Worm (Caenorhabditis elegans) whole organism, L1 larva: Measurements from ENCODE around the gene F09F7.6.

Experiments
- C16A3.4 ChIP-seq: fragments of 150-350 bp; optimal IDR thresholded peaks from 2 replicates; lab custom pipeline; 2014; ENCODE audit warnings: missing biosample characterization, missing genetic modification characterization
- alr-1 ChIP-seq: fragments of 200-800 bp; sonication (Bioruptor generic); optimal IDR thresholded peaks from 2 replicates; lab custom pipeline; 2018; ENCODE audit warnings: borderline replicate concordance, mild to moderate bottlenecking, missing genetic modification characterization, missing compliant biosample characterization
- aly-2 ChIP-seq: fragments of 150-350 bp; optimal IDR thresholded peaks from 2 replicates; lab custom pipeline; 2014; ENCODE audit warnings: missing biosample characterization, missing genetic modification characterization
- blmp-1 ChIP-seq: fragments of 150-350 bp; optimal IDR thresholded peaks from 2 replicates; lab custom pipeline; 2014; ENCODE audit warnings: missing biosample characterization, missing genetic modification characterization
- dpl-1 ChIP-seq, 3 experiments: fragments of 150-350 bp in 2 of 3; sonication (generic microtip) in 1 of 3; optimal IDR thresholded peaks; 2 replicates each; lab custom pipeline; 2014 to 2017; ENCODE audit warnings: missing biosample characterization in 3 of 3, missing genetic modification characterization in 3 of 3, missing genetic modification reagents in 3 of 3
- dsc-1 ChIP-seq: sonication (generic microtip); optimal IDR thresholded peaks from 2 replicates; lab custom pipeline; 2016; ENCODE audit warnings: mild to moderate bottlenecking, missing genetic modification characterization, missing compliant biosample characterization
- efl-1 ChIP-seq, 4 experiments: fragments of 150-350 bp; optimal IDR thresholded peaks in 3 of 4; peaks in 1 of 4; 1 replicate in 1 of 4; 2 replicates in 3 of 4; lab custom pipeline; 2014; ENCODE audit warnings: missing biosample characterization in 2 of 4, missing genetic modification characterization in 2 of 4, missing genetic modification reagents in 2 of 4
- efl-3 ChIP-seq: fragments of 200-800 bp; sonication (Bioruptor generic); optimal IDR thresholded peaks from 2 replicates; lab custom pipeline; 2018; ENCODE audit warnings: mild to moderate bottlenecking, missing genetic modification characterization, missing compliant biosample characterization
- egl-27 ChIP-seq, 2 experiments: fragments of 150-350 bp in 1 of 2; sonication (generic microtip); optimal IDR thresholded peaks; 3 replicates each; lab custom pipeline; 2017 to 2018; ENCODE audit warnings: missing biosample characterization in 2 of 2, missing genetic modification characterization in 2 of 2, missing genetic modification reagents in 2 of 2
- elt-3 ChIP-seq, 6 experiments: fragments of 150-350 bp in 1 of 6; sonication (generic microtip); optimal IDR thresholded peaks; 2 replicates each; lab custom pipeline; 2017 to 2018; ENCODE audit warnings: missing biosample characterization in 6 of 6, missing genetic modification characterization in 6 of 6, inconsistent platforms in 1 of 6
- fkh-8 ChIP-seq: sonication (generic microtip); optimal IDR thresholded peaks from 2 replicates; lab custom pipeline; 2016; ENCODE audit warnings: mild to moderate bottlenecking, missing genetic modification characterization, missing compliant biosample characterization
- irx-1 ChIP-seq: sonication (generic microtip); optimal IDR thresholded peaks from 2 replicates; lab custom pipeline; 2016; ENCODE audit warnings: missing genetic modification characterization, missing compliant biosample characterization
- isw-1 ChIP-seq: fragments of 200-800 bp; sonication (Bioruptor generic); IDR thresholded peaks from 2 replicates; pipeline ENCODE4 v1.3.6; 2022; ENCODE audit warnings: missing genetic modification characterization, missing compliant biosample characterization
- lin-14 ChIP-seq: fragments of 200-800 bp; sonication (Bioruptor generic); optimal IDR thresholded peaks from 2 replicates; lab custom pipeline; 2018; ENCODE audit warnings: mild to moderate bottlenecking, missing genetic modification characterization, moderate library complexity, missing compliant biosample characterization
- lin-35 ChIP-seq, 2 experiments: fragments of 150-350 bp; optimal IDR thresholded peaks; 2 replicates each; lab custom pipeline; 2014; ENCODE audit warnings: missing biosample characterization in 2 of 2, missing genetic modification characterization in 2 of 2, missing genetic modification reagents in 2 of 2
- lsy-2 ChIP-seq, 2 experiments: fragments of 150-350 bp; optimal IDR thresholded peaks; 2 replicates each; lab custom pipeline; 2014; ENCODE audit warnings: missing biosample characterization in 2 of 2, missing genetic modification characterization in 2 of 2
- mdl-1 ChIP-seq, 2 experiments: fragments of 150-350 bp; optimal IDR thresholded peaks; 2 replicates each; lab custom pipeline; 2014 to 2017; ENCODE audit warnings: missing biosample characterization in 2 of 2, missing genetic modification characterization in 2 of 2, inconsistent platforms in 1 of 2
- mep-1 ChIP-seq: fragments of 150-350 bp; optimal IDR thresholded peaks from 2 replicates; lab custom pipeline; 2014; ENCODE audit warnings: missing biosample characterization, missing genetic modification characterization
- nhr-12 ChIP-seq: sonication (generic microtip); optimal IDR thresholded peaks from 2 replicates; lab custom pipeline; 2017; ENCODE audit warnings: missing biosample characterization, missing genetic modification characterization
- nhr-19 ChIP-seq: fragments of 200-800 bp; sonication (Bioruptor generic); conservative IDR thresholded peaks from 2 replicates; pipeline ENCODE4 v1.3.6; 2022; ENCODE audit warnings: missing genetic modification characterization, missing compliant biosample characterization
- nhr-20 ChIP-seq: sonication (generic microtip); optimal IDR thresholded peaks from 2 replicates; lab custom pipeline; 2016; ENCODE audit warnings: mild to moderate bottlenecking, missing genetic modification characterization, missing compliant biosample characterization
- nhr-28 ChIP-seq: fragments of 150-350 bp; optimal IDR thresholded peaks from 2 replicates; lab custom pipeline; 2014; ENCODE audit warnings: missing biosample characterization, missing genetic modification characterization
- nhr-47 ChIP-seq: sonication (generic microtip); optimal IDR thresholded peaks from 2 replicates; lab custom pipeline; 2016; ENCODE audit warnings: mild to moderate bottlenecking, missing genetic modification characterization, moderate library complexity, missing compliant biosample characterization
- nhr-71 ChIP-seq: sonication (generic microtip); optimal IDR thresholded peaks from 2 replicates; lab custom pipeline; 2016; ENCODE audit warnings: mild to moderate bottlenecking, missing genetic modification characterization, moderate library complexity, missing compliant biosample characterization
- nhr-76 ChIP-seq: sonication (generic microtip); optimal IDR thresholded peaks from 2 replicates; lab custom pipeline; 2017; ENCODE audit warnings: missing biosample characterization, missing genetic modification characterization
- nhr-85 ChIP-seq: sonication (generic microtip); peaks from one replicate; lab custom pipeline; 2016; ENCODE audit warnings: missing genetic modification characterization, inconsistent platforms, missing compliant biosample characterization
- nhr-90 ChIP-seq: sonication (generic microtip); optimal IDR thresholded peaks from 2 replicates; lab custom pipeline; 2016; ENCODE audit warnings: mild to moderate bottlenecking, missing genetic modification characterization, missing compliant biosample characterization; ENCODE audit not compliant: poor library complexity
- skn-1 ChIP-seq: fragments of 150-350 bp; optimal IDR thresholded peaks from 2 replicates; lab custom pipeline; 2014; ENCODE audit warnings: missing biosample characterization, missing genetic modification characterization
- snu-23 ChIP-seq: sonication (generic microtip); optimal IDR thresholded peaks from 2 replicates; lab custom pipeline; 2016; ENCODE audit warnings: missing genetic modification characterization, missing compliant biosample characterization
- sox-4 ChIP-seq: sonication (generic microtip); optimal IDR thresholded peaks from 2 replicates; lab custom pipeline; 2016; ENCODE audit warnings: missing genetic modification characterization, missing compliant biosample characterization
- sptf-1 ChIP-seq: fragments of 150-350 bp; optimal IDR thresholded peaks from 2 replicates; lab custom pipeline; 2014; ENCODE audit warnings: missing biosample characterization, missing genetic modification characterization
- swsn-7 ChIP-seq: sonication (generic microtip); optimal IDR thresholded peaks from 2 replicates; lab custom pipeline; 2016; ENCODE audit warnings: missing genetic modification characterization, missing compliant biosample characterization
- tbx-2 ChIP-seq: sonication (generic microtip); optimal IDR thresholded peaks from 2 replicates; lab custom pipeline; 2016; ENCODE audit warnings: missing genetic modification characterization, missing compliant biosample characterization
- unc-130 ChIP-seq: fragments of 150-350 bp; optimal IDR thresholded peaks from 2 replicates; lab custom pipeline; 2017; ENCODE audit warnings: missing biosample characterization, missing genetic modification characterization, inconsistent platforms
- unc-86 ChIP-seq: sonication (generic microtip); optimal IDR thresholded peaks from 2 replicates; lab custom pipeline; 2016; ENCODE audit warnings: missing genetic modification characterization, missing compliant biosample characterization
- unc-98 ChIP-seq: fragments of 200-800 bp; sonication (Bioruptor generic); IDR thresholded peaks from 2 replicates; pipeline ENCODE4 v1.3.6; 2022; ENCODE audit warnings: missing genetic modification characterization, missing compliant biosample characterization
- xbp-1 ChIP-seq: sonication (generic microtip); optimal IDR thresholded peaks from 2 replicates; lab custom pipeline; 2016; ENCODE audit warnings: missing genetic modification characterization, missing compliant biosample characterization
- zag-1 ChIP-seq: fragments of 150-350 bp; optimal IDR thresholded peaks from 2 replicates; lab custom pipeline; 2014; ENCODE audit warnings: missing biosample characterization, missing genetic modification characterization
- zip-4 ChIP-seq: fragments of 200-800 bp; sonication (Bioruptor generic); optimal IDR thresholded peaks from 2 replicates; lab custom pipeline; 2018; ENCODE audit warnings: mild to moderate bottlenecking, missing genetic modification characterization, moderate library complexity, missing compliant biosample characterization
- ztf-11 ChIP-seq, 2 experiments: sonication (generic microtip); optimal IDR thresholded peaks; 2 replicates each; lab custom pipeline; 2016 to 2017; ENCODE audit warnings: missing genetic modification characterization in 2 of 2, missing biosample characterization in 1 of 2, missing compliant biosample characterization in 1 of 2

F09F7.6 gene

ce11 chrIII:5502915-5503575, 48.9 kb downstream of the F09F7.6 start (continued):
- TF ChIP-seq swsn-7 (tag; lab: Kevin White, UChicago) = peak; percentile 42
- TF ChIP-seq aly-2 = no peak
- no peak for TF ChIP-seq alr-1 (tag; lab: Kevin White, UChicago)
- peak; percentile 27 for TF ChIP-seq irx-1 (tag; lab: Kevin White, UChicago)
- no peak for TF ChIP-seq sptf-1 (tag; lab: Kevin White, UChicago)
- TF ChIP-seq nhr-71 (tag; lab: Kevin White, UChicago) = peak; percentile 68
- peak; percentile 51 for TF ChIP-seq skn-1 (tag; lab: Kevin White, UChicago)
- TF ChIP-seq efl-3 = no peak
- no peak for TF ChIP-seq zip-4 (GFP tag; lab: Kevin White, UChicago)

- TF ChIP-seq egl-27 (tag; optimal IDR thresholded peaks at IDR 0.05; lab: Kevin White, UChicago) (no peak), lin-14 (GFP tag; lab: Kevin White, UChicago) (peak; percentile 63), mdl-1 (tag; optimal IDR thresholded peaks at IDR 0.05; lab: Kevin White, UChicago) (peak in 1 of 2 experiments; percentile 84), lin-35 (GFP tag; optimal IDR thresholded peaks at IDR 0.05; lab: Kevin White, UChicago) (peak; percentile 21 to 87), ztf-11 (tag; optimal IDR thresholded peaks at IDR 0.05; lab: Kevin White, UChicago) (peak in 1 of 2 experiments; percentile 14), aly-2 (no peak), blmp-1 (tag; lab: Kevin White, UChicago) (peak; percentile 60), elt-3 (tag; optimal IDR thresholded peaks at IDR 0.05; lab: Kevin White, UChicago) (peak in 2 of 6 experiments; percentile 19 to 58), dsc-1 (tag; lab: Kevin White, UChicago) (peak; percentile 79), dpl-1 (GFP tag; optimal IDR thresholded peaks at IDR 0.05; lab: Kevin White, UChicago) (peak; percentile 14 to 54 (median 50)), nhr-71 (tag; lab: Kevin White, UChicago) (peak; percentile 72), unc-130 (tag; lab: Kevin White, UChicago) (peak; percentile 21), unc-86 (no peak), C16A3.4 (tag; lab: Kevin White, UChicago) (peak; percentile 24), nhr-28 (tag; lab: Kevin White, UChicago) (no peak), xbp-1 (tag; lab: Kevin White, UChicago) (peak; percentile 14), nhr-90 (tag; lab: Kevin White, UChicago) (peak; percentile 66), mep-1 (tag; lab: Kevin White, UChicago) (peak; percentile 49), sox-4 (tag; lab: Kevin White, UChicago) (peak; percentile 44), isw-1 (GFP tag; lab: Robert Waterston, UW) (no peak), nhr-76 (no peak), fkh-8 (tag; lab: Kevin White, UChicago) (peak; percentile 69), zag-1 (tag; lab: Kevin White, UChicago) (no peak), skn-1 (tag; lab: Kevin White, UChicago) (peak; percentile 16), nhr-20 (tag; lab: Kevin White, UChicago) (peak; percentile 76), nhr-47 (tag; lab: Kevin White, UChicago) (peak; percentile 40), nhr-12 (tag; lab: Kevin White, UChicago) (no peak), lsy-2 (tag; optimal IDR thresholded peaks at IDR 0.05; lab: Kevin White, UChicago) (peak; percentile 7 to 45), snu-23 (GFP tag; lab: Kevin White, UChicago) (peak; percentile 78), nhr-85 (peak; percentile 80), tbx-2 (tag; lab: Kevin White, UChicago) (peak; percentile 38), unc-98 (no peak), efl-1 (optimal IDR thresholded peaks at IDR 0.05; lab: Kevin White, UChicago) (peak in 1 of 2 experiments; percentile 41), efl-1 (GFP tag; optimal IDR thresholded peaks at IDR 0.05 in 1 of 2; lab: Kevin White, UChicago) (peak; percentile 42 to 95), nhr-19 (GFP tag; lab: Robert Waterston, UW) (peak; percentile 52)
These were observed 50.3 kb downstream of the F09F7.6 start, which contains the start of gene R02F2.1 for ce11 chrIII:5501358-5502287. Gene R02F2.1 (plus strand): TSS chrIII:5501885.
